Fruit fly (Drosophila melanogaster) whole organism, embryonic: ENCODE measurements around the gene Grd.

Source experiments
- Abd-B ChIP-seq: fragments of 200-800 bp; sonication (Bioruptor generic); optimal IDR thresholded peaks from 2 replicates; lab custom pipeline; 2018; ENCODE audit warnings: missing biosample characterization, mild to moderate bottlenecking, missing genetic modification characterization, moderate library complexity
- Atf6 ChIP-seq: fragments of 200-800 bp; sonication (Bioruptor generic); IDR thresholded peaks from 2 replicates; pipeline ENCODE4 v1.3.6; 2022; ENCODE audit warnings: missing biosample characterization, missing genetic modification characterization
- Awh ChIP-seq: fragments of 200-800 bp; sonication (Bioruptor generic); IDR thresholded peaks from 2 replicates; pipeline ENCODE4, ENCODE4 v1.3.6; 2022; ENCODE audit warnings: missing biosample characterization, missing genetic modification characterization
- Bgb ChIP-seq: fragments of 200-800 bp; sonication (Bioruptor generic); IDR thresholded peaks from 2 replicates; pipeline ENCODE4 v1.3.6; 2022; ENCODE audit warnings: missing biosample characterization, missing genetic modification characterization; ENCODE audit not compliant: partially characterized antibody
- CG10979 ChIP-seq: fragments of 200-800 bp; sonication (Bioruptor generic); optimal IDR thresholded peaks from 2 replicates; lab custom pipeline; 2018; ENCODE audit warnings: missing biosample characterization, mild to moderate bottlenecking, missing genetic modification characterization, moderate library complexity
- CG16813 ChIP-seq: fragments of 200-800 bp; sonication (Bioruptor generic); IDR thresholded peaks from 3 replicates; pipeline ENCODE4 v1.3.6; 2022; ENCODE audit warnings: missing biosample characterization, missing genetic modification characterization; ENCODE audit not compliant: partially characterized antibody
- CG17361 ChIP-seq: fragments of 200-800 bp; sonication (Bioruptor generic); IDR thresholded peaks from 3 replicates; pipeline ENCODE4 v1.3.6; 2022; ENCODE audit warnings: missing biosample characterization, missing genetic modification characterization
- CG3065 ChIP-seq: fragments of 200-800 bp; sonication (Bioruptor generic); optimal IDR thresholded peaks from 2 replicates; lab custom pipeline; 2016; ENCODE audit warnings: missing biosample characterization, missing genetic modification characterization
- CG31224 ChIP-seq: fragments of 200-800 bp; sonication (Bioruptor generic); IDR thresholded peaks from 2 replicates; pipeline ENCODE4 v1.3.6; 2022; ENCODE audit warnings: missing biosample characterization, missing genetic modification characterization
- CG34422 ChIP-seq: fragments of 200-800 bp; sonication (Bioruptor generic); IDR thresholded peaks from 3 replicates; pipeline ENCODE4 v1.3.6; 2022; ENCODE audit warnings: missing biosample characterization, missing genetic modification characterization
- CG3726 ChIP-seq: fragments of 200-800 bp; sonication (Bioruptor generic); IDR thresholded peaks from 3 replicates; pipeline ENCODE4, ENCODE4 v1.3.6; 2022; ENCODE audit warnings: missing biosample characterization, missing genetic modification characterization
- CG43689 ChIP-seq: fragments of 200-800 bp; sonication (Bioruptor generic); IDR thresholded peaks from 2 replicates; pipeline ENCODE4 v1.3.6; 2022; ENCODE audit warnings: missing biosample characterization, missing genetic modification characterization
- CG6791 ChIP-seq: fragments of 200-800 bp; sonication (Bioruptor generic); IDR thresholded peaks from 3 replicates; pipeline ENCODE4 v1.3.6; 2022; ENCODE audit warnings: missing biosample characterization, missing genetic modification characterization; ENCODE audit not compliant: partially characterized antibody
- CG7987 ChIP-seq: fragments of 200-800 bp; sonication (Bioruptor generic); optimal IDR thresholded peaks from 2 replicates; lab custom pipeline; 2018; ENCODE audit warnings: missing biosample characterization, mild to moderate bottlenecking, missing genetic modification characterization, moderate library complexity
- CG9876 ChIP-seq: fragments of 200-800 bp; sonication (Bioruptor generic); optimal IDR thresholded peaks from 2 replicates; lab custom pipeline; 2016; ENCODE audit warnings: missing biosample characterization, missing genetic modification characterization
- CG9932 ChIP-seq: fragments of 200-800 bp; sonication (Bioruptor generic); IDR thresholded peaks from 2 replicates; pipeline ENCODE4 v1.3.6; 2022; ENCODE audit warnings: missing biosample characterization, missing genetic modification characterization
- Dll ChIP-seq: fragments of 200-800 bp; sonication (Bioruptor generic); IDR thresholded peaks from 4 replicates; pipeline ENCODE4 v1.3.6; 2022; ENCODE audit warnings: missing biosample characterization, missing genetic modification characterization; ENCODE audit not compliant: partially characterized antibody
- Fer3 ChIP-seq: fragments of 200-800 bp; sonication (Bioruptor generic); optimal IDR thresholded peaks from 2 replicates; lab custom pipeline; 2018; ENCODE audit warnings: missing biosample characterization, mild to moderate bottlenecking, missing genetic modification characterization, moderate library complexity
- Gsc ChIP-seq: fragments of 200-800 bp; sonication (Bioruptor generic); IDR thresholded peaks from 2 replicates; pipeline ENCODE4 v1.3.6; 2022; ENCODE audit warnings: missing biosample characterization, missing genetic modification characterization
- Lhr ChIP-seq: fragments of 200-800 bp; sonication (Bioruptor generic); optimal IDR thresholded peaks from 3 replicates; lab custom pipeline; 2017; ENCODE audit warnings: mild to moderate bottlenecking, missing biosample characterization, missing genetic modification reagents, missing genetic modification characterization
- MESR4 ChIP-seq: fragments of 200-800 bp; sonication (Bioruptor generic); optimal IDR thresholded peaks from 2 replicates; lab custom pipeline; 2018; ENCODE audit warnings: missing biosample characterization, mild to moderate bottlenecking, missing genetic modification characterization, moderate library complexity
- Meics ChIP-seq: fragments of 200-800 bp; sonication (Bioruptor generic); optimal IDR thresholded peaks from 2 replicates; lab custom pipeline; 2017; ENCODE audit warnings: missing biosample characterization, mild to moderate bottlenecking, missing genetic modification characterization
- Myb ChIP-seq: fragments of 200-800 bp; sonication (Bioruptor generic); optimal IDR thresholded peaks from 2 replicates; lab custom pipeline; 2016; ENCODE audit warnings: missing biosample characterization, missing genetic modification characterization
- Nf-YA ChIP-seq: fragments of 200-800 bp; sonication (Bioruptor generic); IDR thresholded peaks from 2 replicates; pipeline ENCODE4 v1.3.6; 2022; ENCODE audit warnings: missing biosample characterization, missing genetic modification characterization
- NfI ChIP-seq: fragments of 200-800 bp; sonication (Bioruptor generic); optimal IDR thresholded peaks from 3 replicates; lab custom pipeline; 2018; ENCODE audit warnings: missing biosample characterization, mild to moderate bottlenecking, missing genetic modification characterization, moderate library complexity
- Scr ChIP-seq: fragments of 200-800 bp; sonication (Bioruptor generic); IDR thresholded peaks from 2 replicates; pipeline ENCODE4 v1.3.6; 2022; ENCODE audit warnings: missing biosample characterization, missing genetic modification characterization; ENCODE audit not compliant: partially characterized antibody
- Sox102F ChIP-seq: fragments of 200-800 bp; sonication (Bioruptor generic); optimal IDR thresholded peaks from 2 replicates; lab custom pipeline; 2018; ENCODE audit warnings: missing biosample characterization, mild to moderate bottlenecking, missing genetic modification characterization, moderate library complexity
- YL-1 ChIP-seq: fragments of 200-800 bp; sonication (Bioruptor generic); optimal IDR thresholded peaks from 3 replicates; lab custom pipeline; 2017; ENCODE audit warnings: missing biosample characterization, mild to moderate bottlenecking, missing genetic modification characterization
- bsh ChIP-seq, 2 experiments: fragments of 200-800 bp; sonication (Bioruptor generic); optimal IDR thresholded peaks; 2 replicates each; lab custom pipeline; 2017 to 2018; ENCODE audit warnings: mild to moderate bottlenecking in 2 of 2, missing biosample characterization in 2 of 2, missing genetic modification characterization in 2 of 2, moderate library complexity in 1 of 2
- crol ChIP-seq: fragments of 200-800 bp; sonication (Bioruptor generic); IDR thresholded peaks from 2 replicates; pipeline ENCODE4 v1.3.6; 2022; ENCODE audit warnings: missing biosample characterization, missing genetic modification characterization
- dysf ChIP-seq: fragments of 200-800 bp; sonication (Bioruptor generic); IDR thresholded peaks from 3 replicates; pipeline ENCODE4 v1.3.6; 2022; ENCODE audit warnings: missing biosample characterization, missing genetic modification characterization
- esg ChIP-seq: fragments of 200-800 bp; sonication (Bioruptor generic); conservative IDR thresholded peaks from 2 replicates; pipeline ENCODE4 v1.3.6; 2022; ENCODE audit warnings: missing biosample characterization, missing genetic modification characterization
- gfzf ChIP-seq: fragments of 200-800 bp; sonication (Bioruptor generic); optimal IDR thresholded peaks from 2 replicates; lab custom pipeline; 2016; ENCODE audit warnings: missing biosample characterization, mild to moderate bottlenecking, missing genetic modification characterization, moderate library complexity
- kah ChIP-seq: fragments of 200-800 bp; sonication (Bioruptor generic); optimal IDR thresholded peaks from 2 replicates; lab custom pipeline; 2018; ENCODE audit warnings: missing biosample characterization, mild to moderate bottlenecking, missing genetic modification characterization
- lmd ChIP-seq: fragments of 200-800 bp; sonication (Bioruptor generic); IDR thresholded peaks from 2 replicates; pipeline ENCODE4 v1.3.6; 2022; ENCODE audit warnings: missing biosample characterization, missing genetic modification characterization
- luna ChIP-seq: fragments of 200-800 bp; sonication (Bioruptor generic); optimal IDR thresholded peaks from 2 replicates; lab custom pipeline; 2016; ENCODE audit warnings: missing biosample characterization, missing genetic modification characterization
- nerfin-1 ChIP-seq: fragments of 200-800 bp; sonication (Bioruptor generic); optimal IDR thresholded peaks from 3 replicates; lab custom pipeline; 2019; ENCODE audit warnings: missing biosample characterization, mild to moderate bottlenecking, missing genetic modification characterization, moderate library complexity
- org-1 ChIP-seq: fragments of 200-800 bp; sonication (Bioruptor generic); optimal IDR thresholded peaks from 2 replicates; lab custom pipeline; 2017; ENCODE audit warnings: missing biosample characterization, missing genetic modification characterization
- pho ChIP-seq: fragments of 200-800 bp; sonication (Bioruptor generic); optimal IDR thresholded peaks from 2 replicates; lab custom pipeline; 2016; ENCODE audit warnings: missing biosample characterization, missing genetic modification characterization
- pnt ChIP-seq: fragments of 200-800 bp; sonication (Bioruptor generic); optimal IDR thresholded peaks from 3 replicates; lab custom pipeline; 2016; ENCODE audit warnings: missing biosample characterization, missing genetic modification characterization
- ro ChIP-seq: fragments of 200-800 bp; sonication (Bioruptor generic); IDR thresholded peaks from 2 replicates; pipeline ENCODE4 v1.3.6; 2022; ENCODE audit warnings: missing biosample characterization, missing genetic modification characterization
- slp2 ChIP-seq: fragments of 200-800 bp; sonication (Bioruptor generic); optimal IDR thresholded peaks from 2 replicates; lab custom pipeline; 2016; ENCODE audit warnings: missing biosample characterization, missing genetic modification characterization
- sug ChIP-seq: fragments of 200-800 bp; optimal IDR thresholded peaks from 2 replicates; lab custom pipeline; 2019; ENCODE audit warnings: missing biosample characterization, mild to moderate bottlenecking, missing genetic modification characterization, moderate library complexity
- tna ChIP-seq: fragments of 200-800 bp; sonication (Bioruptor generic); IDR thresholded peaks from 2 replicates; pipeline ENCODE4 v1.3.6; 2022; ENCODE audit warnings: missing biosample characterization, missing genetic modification characterization; ENCODE audit not compliant: partially characterized antibody
- vnd ChIP-seq: fragments of 200-800 bp; sonication (Bioruptor generic); IDR thresholded peaks from 3 replicates; pipeline ENCODE4 v1.3.6; 2022; ENCODE audit warnings: missing biosample characterization, missing genetic modification characterization; ENCODE audit not compliant: partially characterized antibody
- zen2 ChIP-seq: fragments of 200-800 bp; sonication (Bioruptor generic); IDR thresholded peaks from 3 replicates; pipeline ENCODE4 v1.3.6; 2022; ENCODE audit warnings: missing biosample characterization, missing genetic modification characterization; ENCODE audit not compliant: partially characterized antibody

The Grd gene

DNA sequence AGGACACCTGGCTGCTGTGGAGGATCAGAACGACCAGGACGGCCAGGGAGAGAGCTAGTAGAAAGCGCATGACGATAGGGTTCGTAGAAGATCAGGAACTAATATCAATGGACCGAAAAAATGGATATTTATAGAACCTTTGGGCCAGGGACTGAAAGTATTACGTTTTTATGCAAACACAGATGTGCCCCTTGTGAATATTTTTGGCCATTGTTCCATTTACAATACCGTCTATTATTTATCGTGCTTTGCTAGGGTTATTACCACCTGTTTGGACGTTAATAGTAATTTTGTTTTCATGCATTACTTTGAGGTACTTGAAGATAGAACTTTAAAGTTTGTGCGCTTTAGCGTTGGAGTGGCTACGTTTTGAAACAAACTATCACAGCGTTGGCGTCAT, 10.4 kb downstream of the Grd start, which contains the start of gene CG32188 (continued):
- TF ChIP-seq Fer3 (tag; lab: Kevin White, UChicago) = no peak
- TF ChIP-seq CG16813 (GFP tag; lab: Robert Waterston, UW) = no peak

- no peak for TF ChIP-seq org-1 (GFP tag; lab: Kevin White, UChicago)
- TF ChIP-seq nerfin-1 = no peak
- TF ChIP-seq CG3726 (GFP tag; lab: Robert Waterston, UW) = no peak
- no peak for TF ChIP-seq NfI (GFP tag; lab: Kevin White, UChicago)
- no peak for TF ChIP-seq Lhr (GFP tag; lab: Kevin White, UChicago)
- TF ChIP-seq gfzf (GFP tag; lab: Kevin White, UChicago) = no peak
- no peak for TF ChIP-seq Sox102F
- no peak for TF ChIP-seq CG17361 (GFP tag; lab: Robert Waterston, UW)
- no peak for TF ChIP-seq CG31224 (GFP tag; lab: Robert Waterston, UW)
These were observed 11.9 kb downstream of the Grd start, which contains the start of gene CG32189 for dm6 chr3L:17835074-17835473. Gene CG32189, minus strand, starts transcription at chr3L:17835174.

- no peak for TF ChIP-seq bsh (GFP tag; optimal IDR thresholded peaks at IDR 0.05; lab: Kevin White, UChicago)
- peak; percentile 65 for TF ChIP-seq zen2 (GFP tag; lab: Robert Waterston, UW)
- no peak for TF ChIP-seq ro (GFP tag; lab: Robert Waterston, UW)
- TF ChIP-seq crol (GFP tag; lab: Robert Waterston, UW) = peak; percentile 28; the same call in 1 of the 2 replicates
- TF ChIP-seq Atf6 (GFP tag; lab: Robert Waterston, UW) = peak; percentile 20; the same call in 1 of the 2 replicates
- TF ChIP-seq Scr (GFP tag; lab: Robert Waterston, UW) = peak; percentile 68
- peak; percentile 28 for TF ChIP-seq CG7987
- TF ChIP-seq pho = peak; percentile 11
- peak; percentile 40 for TF ChIP-seq Meics (GFP tag; lab: Kevin White, UChicago)
- TF ChIP-seq CG9876 (GFP tag; lab: Kevin White, UChicago) = no peak
- no peak for TF ChIP-seq CG10979 (tag; lab: Kevin White, UChicago)
- TF ChIP-seq Nf-YA (GFP tag; lab: Robert Waterston, UW) = no peak
- TF ChIP-seq luna (GFP tag; lab: Kevin White, UChicago) = no peak
- peak; percentile 10 for TF ChIP-seq Myb (GFP tag; lab: Kevin White, UChicago)
- no peak for TF ChIP-seq kah (GFP tag; lab: Kevin White, UChicago)
- no peak for TF ChIP-seq esg
- TF ChIP-seq CG6791 = no peak; the same call in 2 of the 3 replicates
- no peak for TF ChIP-seq Gsc (GFP tag; lab: Robert Waterston, UW)
- TF ChIP-seq vnd (GFP tag; lab: Robert Waterston, UW) = peak; percentile 60; the same call in 2 of the 3 replicates
- TF ChIP-seq tna (GFP tag; lab: Robert Waterston, UW) = peak; percentile 42; the same call in 1 of the 2 replicates
- no peak for TF ChIP-seq YL-1 (GFP tag; lab: Kevin White, UChicago)
- TF ChIP-seq MESR4 = no peak
- TF ChIP-seq dysf (GFP tag; lab: Robert Waterston, UW) = 0 out of 3 replicates have a peak, but pooled peaks have one; percentile 12
- peak; percentile 74 for TF ChIP-seq sug (tag; lab: Kevin White, UChicago)
- TF ChIP-seq CG9932 = peak; percentile 51; the same call in 1 of the 2 replicates
- TF ChIP-seq Abd-B = no peak
- no peak for TF ChIP-seq slp2 (GFP tag; lab: Kevin White, UChicago)
- TF ChIP-seq pnt = no peak
- peak; percentile 41; the same call in 1 of the 3 replicates for TF ChIP-seq CG34422 (GFP tag; lab: Robert Waterston, UW)
- no peak for TF ChIP-seq CG3065 (GFP tag; lab: Kevin White, UChicago)
- TF ChIP-seq Awh (GFP tag; lab: Robert Waterston, UW) = no peak
- TF ChIP-seq CG43689 (GFP tag; lab: Robert Waterston, UW) = no peak
- peak; percentile 67 for TF ChIP-seq Dll (GFP tag; lab: Robert Waterston, UW)
- peak; percentile 74 for TF ChIP-seq Bgb (GFP tag; lab: Robert Waterston, UW)
- peak; percentile 15; the same call in 1 of the 2 replicates for TF ChIP-seq lmd (GFP tag; lab: Robert Waterston, UW)
These were observed 18.0 kb downstream of the Grd start, which contains the start of gene CG5577 for dm6 chr3L:17841085-17841606. Gene CG5577, minus strand, starts transcription at chr3L:17841427.
